Worm (Caenorhabditis elegans): ENCODE results near the gene tkr-2.

ce11 chrIV:6239993-6240392 is 38.1 kb downstream of the tkr-2 start, which contains the start of gene F58F9.9:
- no peak for TF ChIP-seq cog-1 (tag; optimal IDR thresholded peaks at IDR 0.05)
- no peak for TF ChIP-seq flt-1 (GFP tag; IDR thresholded peaks at IDR 0.05)
- no peak for TF ChIP-seq ztf-29 (GFP tag; IDR thresholded peaks at IDR 0.05)
- TF ChIP-seq klf-2 (GFP tag; conservative IDR thresholded peaks at IDR 0.05): no peak
- no peak for TF ChIP-seq tab-1 (GFP tag; IDR thresholded peaks at IDR 0.05)
- TF ChIP-seq ref-1 (GFP tag; conservative IDR thresholded peaks at IDR 0.05): no peak
